Fruit fly (Drosophila melanogaster) whole organism, pupa: ENCODE results near the gene CG7006.

Experiments
- CG10348 ChIP-seq: fragments of 200-800 bp; sonication (Bioruptor generic); IDR thresholded peaks from 2 replicates; pipeline ENCODE4 v1.3.6; 2022; ENCODE audit warnings: missing biosample characterization, missing genetic modification characterization
- CG15710 ChIP-seq: fragments of 200-800 bp; sonication (Bioruptor generic); optimal IDR thresholded peaks from 2 replicates; lab custom pipeline; 2018; ENCODE audit warnings: missing biosample characterization, mild to moderate bottlenecking, missing genetic modification characterization, moderate library complexity
- CG17806 ChIP-seq: fragments of 200-800 bp; sonication (Bioruptor generic); optimal IDR thresholded peaks from 2 replicates; lab custom pipeline; 2018; ENCODE audit warnings: missing biosample characterization, mild to moderate bottlenecking, missing genetic modification characterization, moderate library complexity
- CG4496 ChIP-seq: fragments of 200-800 bp; sonication (Bioruptor generic); IDR thresholded peaks from 3 replicates; pipeline ENCODE4 v1.3.6; 2022; ENCODE audit warnings: missing biosample characterization, missing genetic modification characterization
- CG8159 ChIP-seq: fragments of 200-800 bp; sonication (Bioruptor generic); optimal IDR thresholded peaks from 3 replicates; lab custom pipeline; 2018; ENCODE audit warnings: missing biosample characterization, mild to moderate bottlenecking, missing genetic modification characterization, moderate library complexity
- EcR ChIP-seq: fragments of 200-800 bp; sonication (Bioruptor generic); optimal IDR thresholded peaks from 3 replicates; lab custom pipeline; 2019; ENCODE audit warnings: missing biosample characterization, missing genetic modification characterization, mild to moderate bottlenecking, moderate library complexity, missing genetic modification reagents
- gl ChIP-seq: fragments of 200-800 bp; sonication (Bioruptor generic); optimal IDR thresholded peaks from 2 replicates; lab custom pipeline; 2018; ENCODE audit warnings: missing biosample characterization, mild to moderate bottlenecking, missing genetic modification characterization

DNA sequence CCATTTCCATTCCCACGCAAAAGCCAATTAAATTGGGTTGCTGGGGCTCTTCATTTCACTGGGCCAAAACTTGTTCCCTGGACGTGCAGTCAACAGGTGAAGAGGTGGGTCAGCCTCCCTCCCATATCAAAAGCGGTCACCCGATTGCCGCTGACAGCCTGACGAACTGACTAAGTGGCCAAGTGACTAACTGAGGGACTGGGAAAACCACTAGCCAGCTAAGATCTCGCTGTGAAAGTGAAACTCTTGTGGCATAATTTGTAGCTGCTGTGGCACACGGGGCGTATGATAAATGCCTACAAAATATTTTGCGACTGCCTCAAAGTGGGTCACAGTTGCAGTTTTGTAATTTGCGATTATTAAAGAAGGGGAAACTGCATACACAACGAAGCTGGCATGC is 38.0 kb downstream of the CG7006 start:
- TF ChIP-seq EcR (GFP tag; lab: Kevin White, UChicago) (no peak), CG15710 (tag; lab: Kevin White, UChicago) (no peak), CG17806 (tag; lab: Kevin White, UChicago) (no peak), gl (no peak), CG8159 (no peak), CG10348 (GFP tag; lab: Robert Waterston, UW) (no peak), CG4496 (GFP tag; lab: Robert Waterston, UW) (no peak)
